Worm (Caenorhabditis elegans) whole organism, L1 larva: ENCODE measurements around the gene fbxc-34.
"Not testable (repeated sequence)": the region's sequence is repeated elsewhere in the genome, so short reads cannot be mapped to it uniquely, and the experiment has no call there.

Experiments used
- C04F5.9 ChIP-seq: sonication (generic microtip); optimal IDR thresholded peaks from 2 replicates; lab custom pipeline; 2016; ENCODE audit warnings: missing genetic modification characterization, missing compliant biosample characterization
- C16A3.4 ChIP-seq: fragments of 150-350 bp; optimal IDR thresholded peaks from 2 replicates; lab custom pipeline; 2014; ENCODE audit warnings: missing biosample characterization, missing genetic modification characterization
- C34B4.2 ChIP-seq: sonication (generic microtip); optimal IDR thresholded peaks from 2 replicates; lab custom pipeline; 2017; ENCODE audit warnings: mild to moderate bottlenecking, missing genetic modification characterization, missing compliant biosample characterization
- F16B12.6 ChIP-seq: fragments of 150-350 bp; optimal IDR thresholded peaks from 2 replicates; lab custom pipeline; 2014; ENCODE audit warnings: missing biosample characterization, missing genetic modification characterization
- ceh-63 ChIP-seq: fragments of 200-800 bp; sonication (Bioruptor generic); optimal IDR thresholded peaks from 2 replicates; lab custom pipeline; 2018; ENCODE audit warnings: mild to moderate bottlenecking, missing genetic modification characterization, missing compliant biosample characterization
- ceh-88 ChIP-seq: fragments of 200-800 bp; sonication (Bioruptor generic); IDR thresholded peaks from 2 replicates; pipeline ENCODE4 v1.3.6; 2022; ENCODE audit warnings: missing genetic modification characterization, missing compliant biosample characterization
- ceh-90 ChIP-seq: sonication (generic microtip); optimal IDR thresholded peaks from 2 replicates; lab custom pipeline; 2016; ENCODE audit warnings: missing genetic modification characterization, missing compliant biosample characterization
- efl-1 ChIP-seq, 4 experiments: fragments of 150-350 bp; optimal IDR thresholded peaks in 3 of 4; peaks in 1 of 4; 1 replicate in 1 of 4; 2 replicates in 3 of 4; lab custom pipeline; 2014; ENCODE audit warnings: missing biosample characterization in 2 of 4, missing genetic modification characterization in 2 of 4, missing genetic modification reagents in 2 of 4
- efl-3 ChIP-seq: fragments of 200-800 bp; sonication (Bioruptor generic); optimal IDR thresholded peaks from 2 replicates; lab custom pipeline; 2018; ENCODE audit warnings: mild to moderate bottlenecking, missing genetic modification characterization, missing compliant biosample characterization
- egl-13 ChIP-seq: sonication (generic microtip); optimal IDR thresholded peaks from 2 replicates; lab custom pipeline; 2016; ENCODE audit warnings: missing genotype, missing genetic modification reagents, missing genetic modification characterization, missing compliant biosample characterization
- fkh-4 ChIP-seq: sonication (generic microtip); optimal IDR thresholded peaks from 2 replicates; lab custom pipeline; 2016; ENCODE audit warnings: missing compliant biosample characterization, missing genetic modification characterization, borderline replicate concordance
- fkh-8 ChIP-seq: sonication (generic microtip); optimal IDR thresholded peaks from 2 replicates; lab custom pipeline; 2016; ENCODE audit warnings: mild to moderate bottlenecking, missing genetic modification characterization, missing compliant biosample characterization
- fos-1 ChIP-seq: fragments of 150-350 bp; optimal IDR thresholded peaks from 2 replicates; lab custom pipeline; 2014; ENCODE audit warnings: missing biosample characterization, missing genetic modification characterization
- grh-1 ChIP-seq: fragments of 200-800 bp; sonication (Bioruptor generic); IDR thresholded peaks from 2 replicates; pipeline ENCODE4 v1.3.6; 2022; ENCODE audit warnings: missing genetic modification reagents, missing genetic modification characterization, missing compliant biosample characterization
- irx-1 ChIP-seq: sonication (generic microtip); optimal IDR thresholded peaks from 2 replicates; lab custom pipeline; 2016; ENCODE audit warnings: missing genetic modification characterization, missing compliant biosample characterization
- isw-1 ChIP-seq: fragments of 200-800 bp; sonication (Bioruptor generic); IDR thresholded peaks from 2 replicates; pipeline ENCODE4 v1.3.6; 2022; ENCODE audit warnings: missing genetic modification characterization, missing compliant biosample characterization
- jun-1 ChIP-seq: fragments of 150-350 bp; optimal IDR thresholded peaks from 2 replicates; lab custom pipeline; 2014; ENCODE audit warnings: missing biosample characterization, missing genetic modification reagents, missing genetic modification characterization
- lin-15B ChIP-seq: fragments of 150-350 bp; sonication (generic microtip); optimal IDR thresholded peaks from 3 replicates; lab custom pipeline; 2014; ENCODE audit warnings: missing biosample characterization, missing genetic modification characterization
- lin-39 ChIP-seq: fragments of 150-350 bp; optimal IDR thresholded peaks from 2 replicates; lab custom pipeline; 2014; ENCODE audit warnings: missing biosample characterization, missing genetic modification reagents, missing genetic modification characterization
- lir-3 ChIP-seq: sonication (generic microtip); optimal IDR thresholded peaks from 2 replicates; lab custom pipeline; 2016; ENCODE audit warnings: mild to moderate bottlenecking, missing genetic modification characterization, moderate library complexity, missing compliant biosample characterization; ENCODE audit not compliant: poor library complexity
- nhr-12 ChIP-seq: sonication (generic microtip); optimal IDR thresholded peaks from 2 replicates; lab custom pipeline; 2017; ENCODE audit warnings: missing biosample characterization, missing genetic modification characterization
- nhr-19 ChIP-seq: fragments of 200-800 bp; sonication (Bioruptor generic); conservative IDR thresholded peaks from 2 replicates; pipeline ENCODE4 v1.3.6; 2022; ENCODE audit warnings: missing genetic modification characterization, missing compliant biosample characterization
- nhr-20 ChIP-seq: sonication (generic microtip); optimal IDR thresholded peaks from 2 replicates; lab custom pipeline; 2016; ENCODE audit warnings: mild to moderate bottlenecking, missing genetic modification characterization, missing compliant biosample characterization
- nhr-28 ChIP-seq: fragments of 150-350 bp; optimal IDR thresholded peaks from 2 replicates; lab custom pipeline; 2014; ENCODE audit warnings: missing biosample characterization, missing genetic modification characterization
- nhr-71 ChIP-seq: sonication (generic microtip); optimal IDR thresholded peaks from 2 replicates; lab custom pipeline; 2016; ENCODE audit warnings: mild to moderate bottlenecking, missing genetic modification characterization, moderate library complexity, missing compliant biosample characterization
- nhr-76 ChIP-seq: sonication (generic microtip); optimal IDR thresholded peaks from 2 replicates; lab custom pipeline; 2017; ENCODE audit warnings: missing biosample characterization, missing genetic modification characterization
- nhr-77 ChIP-seq: fragments of 150-350 bp; optimal IDR thresholded peaks from 2 replicates; lab custom pipeline; 2014; ENCODE audit warnings: missing biosample characterization, missing genetic modification characterization
- nhr-84 ChIP-seq: sonication (generic microtip); optimal IDR thresholded peaks from 2 replicates; lab custom pipeline; 2017; ENCODE audit warnings: missing biosample characterization, missing genetic modification characterization
- nhr-85 ChIP-seq: sonication (generic microtip); peaks from one replicate; lab custom pipeline; 2016; ENCODE audit warnings: missing genetic modification characterization, inconsistent platforms, missing compliant biosample characterization
- nhr-90 ChIP-seq: sonication (generic microtip); optimal IDR thresholded peaks from 2 replicates; lab custom pipeline; 2016; ENCODE audit warnings: mild to moderate bottlenecking, missing genetic modification characterization, missing compliant biosample characterization; ENCODE audit not compliant: poor library complexity
- pax-3 ChIP-seq: fragments of 200-800 bp; sonication (Bioruptor generic); optimal IDR thresholded peaks from 2 replicates; lab custom pipeline; 2018; ENCODE audit warnings: mild to moderate bottlenecking, missing genetic modification characterization, moderate library complexity, missing compliant biosample characterization
- pqm-1 ChIP-seq: sonication (generic microtip); optimal IDR thresholded peaks from 3 replicates; lab custom pipeline; 2017; ENCODE audit warnings: missing biosample characterization, missing genetic modification characterization
- skn-1 ChIP-seq: fragments of 150-350 bp; optimal IDR thresholded peaks from 2 replicates; lab custom pipeline; 2014; ENCODE audit warnings: missing biosample characterization, missing genetic modification characterization
- snpc-4 ChIP-seq: fragments of 150-350 bp; optimal IDR thresholded peaks from 2 replicates; lab custom pipeline; 2014; ENCODE audit warnings: missing biosample characterization, missing genetic modification characterization
- sptf-1 ChIP-seq: fragments of 150-350 bp; optimal IDR thresholded peaks from 2 replicates; lab custom pipeline; 2014; ENCODE audit warnings: missing biosample characterization, missing genetic modification characterization
- swsn-7 ChIP-seq: sonication (generic microtip); optimal IDR thresholded peaks from 2 replicates; lab custom pipeline; 2016; ENCODE audit warnings: missing genetic modification characterization, missing compliant biosample characterization
- tlp-1 ChIP-seq: fragments of 150-350 bp; optimal IDR thresholded peaks from 2 replicates; lab custom pipeline; 2014; ENCODE audit warnings: missing biosample characterization, missing genetic modification characterization
- unc-30 ChIP-seq: sonication (generic microtip); optimal IDR thresholded peaks from 2 replicates; lab custom pipeline; 2017; ENCODE audit warnings: missing biosample characterization, missing genetic modification characterization
- unc-86 ChIP-seq: sonication (generic microtip); optimal IDR thresholded peaks from 2 replicates; lab custom pipeline; 2016; ENCODE audit warnings: missing genetic modification characterization, missing compliant biosample characterization
- vab-15 ChIP-seq: sonication (generic microtip); optimal IDR thresholded peaks from 2 replicates; lab custom pipeline; 2017; ENCODE audit warnings: missing genotype, mild to moderate bottlenecking, missing genetic modification characterization, missing compliant biosample characterization
- xbp-1 ChIP-seq: sonication (generic microtip); optimal IDR thresholded peaks from 2 replicates; lab custom pipeline; 2016; ENCODE audit warnings: missing genetic modification characterization, missing compliant biosample characterization
- zag-1 ChIP-seq: fragments of 150-350 bp; optimal IDR thresholded peaks from 2 replicates; lab custom pipeline; 2014; ENCODE audit warnings: missing biosample characterization, missing genetic modification characterization
- zip-4 ChIP-seq: fragments of 200-800 bp; sonication (Bioruptor generic); optimal IDR thresholded peaks from 2 replicates; lab custom pipeline; 2018; ENCODE audit warnings: mild to moderate bottlenecking, missing genetic modification characterization, moderate library complexity, missing compliant biosample characterization
- ztf-11 ChIP-seq, 2 experiments: sonication (generic microtip); optimal IDR thresholded peaks; 2 replicates each; lab custom pipeline; 2016 to 2017; ENCODE audit warnings: missing genetic modification characterization in 2 of 2, missing biosample characterization in 1 of 2, missing compliant biosample characterization in 1 of 2

fbxc-34 gene

ce11 chrII:958618-959017, 27.6 kb downstream of the fbxc-34 start, which contains the start of gene sdz-4:
TSS of gene sdz-4 (plus strand) at chrII:958918.
- TF ChIP-seq C34B4.2 (no peak), lin-39 (no peak), tlp-1 (tag; lab: Kevin White, UChicago) (no peak), C04F5.9 (no peak), nhr-85 (tag; lab: Kevin White, UChicago) (no peak), pax-3 (no peak), zip-4 (GFP tag; lab: Kevin White, UChicago) (no peak), ceh-90 (no peak), unc-86 (tag; lab: Kevin White, UChicago) (no peak)

ce11 chrII:960218-960617, 29.2 kb downstream of the fbxc-34 start, which contains the start of the genes C32B5.18 and C32B5.7:
TSS of gene C32B5.18 (plus strand) at chrII:960518.
TSS of gene C32B5.7 (plus strand) at chrII:960528.
- TF ChIP-seq nhr-85 (tag; lab: Kevin White, UChicago) (no peak), nhr-84 (tag; lab: Kevin White, UChicago) (no peak), fkh-8 (tag; lab: Kevin White, UChicago) (no peak), C16A3.4 (no peak), C34B4.2 (no peak), xbp-1 (tag; lab: Kevin White, UChicago) (no peak), snpc-4 (tag; lab: Kevin White, UChicago) (no peak), ceh-90 (no peak), lir-3 (no peak), zag-1 (tag; lab: Kevin White, UChicago) (no peak), lin-39 (no peak)

ce11 chrII:961961-962360, 31.0 kb downstream of the fbxc-34 start, which contains the start of gene C32B5.13:
TSS of gene C32B5.13 (minus strand) at chrII:962061.
- TF ChIP-seq grh-1 (GFP tag; lab: Robert Waterston, UW) (no peak), nhr-77 (tag; lab: Kevin White, UChicago) (no peak), ceh-88 (GFP tag; lab: Robert Waterston, UW) (no peak), egl-13 (tag; lab: Kevin White, UChicago) (no peak), skn-1 (tag; lab: Kevin White, UChicago) (no peak), nhr-20 (tag; lab: Kevin White, UChicago) (no peak), irx-1 (tag; lab: Kevin White, UChicago) (no peak), lin-15B (tag; lab: Kevin White, UChicago) (no peak)

- not testable (repeated sequence) for TF ChIP-seq nhr-76, nhr-71, unc-30 (tag; lab: Kevin White, UChicago)
Observed at ce11 chrII:966962-967361, 36.0 kb downstream of the fbxc-34 start, which contains the start of gene fbxc-18. TSS of gene fbxc-18 (minus strand) at chrII:967062.

ce11 chrII:968106-968505, 37.1 kb downstream of the fbxc-34 start, which contains the start of gene C32B5.6:
TSS of gene C32B5.6 (plus strand) at chrII:968406.
- TF ChIP-seq fos-1 (tag; lab: Kevin White, UChicago); zip-4 (GFP tag; lab: Kevin White, UChicago); ceh-63 (GFP tag; lab: Kevin White, UChicago): not testable (repeated sequence)
- TF ChIP-seq, all 84 proteins: peak for 0; not testable (repeated sequence) for 84

ce11 chrII:972850-973249, 41.9 kb downstream of the fbxc-34 start, which contains the start of gene C32B5.15:
TSS of gene C32B5.15 (minus strand) at chrII:972950.
- TF ChIP-seq ztf-11 (tag; optimal IDR thresholded peaks at IDR 0.05; lab: Kevin White, UChicago) (no peak), nhr-12 (no peak), swsn-7 (tag; lab: Kevin White, UChicago) (no peak), efl-3 (no peak), sptf-1 (no peak), zag-1 (tag; lab: Kevin White, UChicago) (no peak), efl-1 (optimal IDR thresholded peaks at IDR 0.05; lab: Kevin White, UChicago) (no peak), efl-1 (GFP tag; optimal IDR thresholded peaks at IDR 0.05 in 1 of 2; lab: Kevin White, UChicago) (no peak), F16B12.6 (tag; lab: Kevin White, UChicago) (no peak), nhr-28 (tag; lab: Kevin White, UChicago) (no peak), isw-1 (GFP tag; lab: Robert Waterston, UW) (no peak), vab-15 (tag; lab: Kevin White, UChicago) (no peak), fkh-4 (tag; lab: Kevin White, UChicago) (no peak), nhr-90 (tag; lab: Kevin White, UChicago) (no peak), pqm-1 (no peak), jun-1 (tag; lab: Kevin White, UChicago) (no peak), nhr-19 (no peak), ceh-90 (no peak)
